Worm (Caenorhabditis elegans) whole organism, midembryonic: Measurements from ENCODE around the gene F49E2.5.

Experiments used
- T22C8.4 ChIP-seq: fragments of 200-800 bp; sonication (Bioruptor generic); IDR thresholded peaks from 2 replicates; pipeline ENCODE4 v1.3.6; 2022; ENCODE audit warnings: missing genetic modification characterization, missing compliant biosample characterization
- flt-1 ChIP-seq: fragments of 200-800 bp; sonication (Bioruptor generic); IDR thresholded peaks from 2 replicates; pipeline ENCODE4 v1.3.6; 2022; ENCODE audit warnings: missing genetic modification characterization, missing compliant biosample characterization
- klf-2 ChIP-seq: fragments of 200-800 bp; sonication (Bioruptor generic); conservative IDR thresholded peaks from 2 replicates; pipeline ENCODE4 v1.3.6; 2022; ENCODE audit warnings: missing genetic modification reagents, missing genetic modification characterization, missing compliant biosample characterization
- tab-1 ChIP-seq: fragments of 200-800 bp; sonication (Bioruptor generic); IDR thresholded peaks from 2 replicates; pipeline ENCODE4 v1.3.6; 2022; ENCODE audit warnings: missing genetic modification characterization, missing compliant biosample characterization
- ztf-29 ChIP-seq: fragments of 200-800 bp; sonication (Bioruptor generic); IDR thresholded peaks from 2 replicates; pipeline ENCODE4 v1.3.6; 2022; ENCODE audit warnings: missing genetic modification reagents, missing genetic modification characterization, missing compliant biosample characterization

ce11 chrX:9550519-9550918 lies 7.1 kb downstream of the F49E2.5 start:
- TF ChIP-seq T22C8.4: no peak
- no peak for TF ChIP-seq flt-1 (GFP tag; lab: Robert Waterston, UW)
- TF ChIP-seq tab-1 (GFP tag; lab: Robert Waterston, UW): no peak
- TF ChIP-seq klf-2 (GFP tag; lab: Robert Waterston, UW): no peak
- TF ChIP-seq ztf-29 (GFP tag; lab: Robert Waterston, UW): no peak
